Worm (Caenorhabditis elegans) whole organism, L2 larva: ENCODE data around the gene C05D12.4.

Source experiments
- C34F6.9 ChIP-seq: fragments of 150-350 bp; optimal IDR thresholded peaks from 2 replicates; lab custom pipeline; 2014; ENCODE audit warnings: missing biosample characterization, missing genetic modification characterization
- F13H6.1 ChIP-seq: sonication (generic microtip); optimal IDR thresholded peaks from 2 replicates; lab custom pipeline; 2016; ENCODE audit warnings: missing genetic modification characterization, missing compliant biosample characterization
- R02D3.7 ChIP-seq: fragments of 150-350 bp; optimal IDR thresholded peaks from 2 replicates; lab custom pipeline; 2014; ENCODE audit warnings: missing biosample characterization, missing genetic modification characterization
- ZK546.5 ChIP-seq: sonication (generic microtip); optimal IDR thresholded peaks from 2 replicates; lab custom pipeline; 2017; ENCODE audit warnings: missing biosample characterization, missing genetic modification characterization
- alr-1 ChIP-seq: fragments of 150-350 bp; optimal IDR thresholded peaks from 2 replicates; lab custom pipeline; 2014; ENCODE audit warnings: missing biosample characterization, missing genetic modification characterization
- aly-2 ChIP-seq: fragments of 150-350 bp; optimal IDR thresholded peaks from 2 replicates; lab custom pipeline; 2014; ENCODE audit warnings: missing biosample characterization, missing genetic modification characterization
- ama-1 ChIP-seq: fragments of 150-350 bp; optimal IDR thresholded peaks from 2 replicates; lab custom pipeline; 2018; ENCODE audit warnings: inconsistent platforms
- blmp-1 ChIP-seq: sonication (generic microtip); optimal IDR thresholded peaks from 2 replicates; lab custom pipeline; 2017; ENCODE audit warnings: missing genetic modification characterization, mild to moderate bottlenecking, missing compliant biosample characterization, antibody characterized with exemption, moderate library complexity; ENCODE audit not compliant: insufficient read depth
- ceh-16 ChIP-seq: fragments of 150-350 bp; optimal IDR thresholded peaks from 2 replicates; lab custom pipeline; 2014; ENCODE audit warnings: missing biosample characterization, missing genetic modification characterization
- ceh-82 ChIP-seq: fragments of 150-350 bp; optimal IDR thresholded peaks from 2 replicates; lab custom pipeline; 2014; ENCODE audit warnings: missing biosample characterization, missing genetic modification characterization
- crh-2 ChIP-seq: sonication (generic microtip); optimal IDR thresholded peaks from 2 replicates; lab custom pipeline; 2017; ENCODE audit warnings: missing biosample characterization, missing genetic modification characterization
- dmd-4 ChIP-seq: sonication (generic microtip); optimal IDR thresholded peaks from 2 replicates; lab custom pipeline; 2017; ENCODE audit warnings: missing biosample characterization, missing genetic modification characterization
- egl-27 ChIP-seq: sonication (generic microtip); optimal IDR thresholded peaks from 3 replicates; lab custom pipeline; 2017; ENCODE audit warnings: missing biosample characterization, missing genetic modification reagents, missing genetic modification characterization
- elt-1 ChIP-seq: fragments of 150-350 bp; optimal IDR thresholded peaks from 2 replicates; lab custom pipeline; 2014; ENCODE audit warnings: missing biosample characterization, missing genetic modification characterization
- elt-3 ChIP-seq: sonication (generic microtip); optimal IDR thresholded peaks from 2 replicates; lab custom pipeline; 2017; ENCODE audit warnings: missing biosample characterization, missing genetic modification characterization
- fos-1 ChIP-seq: fragments of 150-350 bp; optimal IDR thresholded peaks from 2 replicates; lab custom pipeline; 2014; ENCODE audit warnings: missing biosample characterization, missing genetic modification characterization
- gmeb-1 ChIP-seq: fragments of 150-350 bp; optimal IDR thresholded peaks from 2 replicates; lab custom pipeline; 2014; ENCODE audit warnings: missing biosample characterization, missing genetic modification characterization
- lin-11 ChIP-seq: fragments of 150-350 bp; sonication (generic microtip); optimal IDR thresholded peaks from 2 replicates; lab custom pipeline; 2014; ENCODE audit warnings: missing biosample characterization, missing genetic modification characterization, inconsistent platforms, mixed read lengths
- lin-13 ChIP-seq: fragments of 150-350 bp; optimal IDR thresholded peaks from 2 replicates; lab custom pipeline; 2014; ENCODE audit warnings: missing biosample characterization, missing genetic modification reagents, missing genetic modification characterization
- lin-39 ChIP-seq: fragments of 150-350 bp; optimal IDR thresholded peaks from 2 replicates; lab custom pipeline; 2014; ENCODE audit warnings: missing biosample characterization, missing genetic modification reagents, missing genetic modification characterization
- lsy-2 ChIP-seq, 2 experiments: fragments of 150-350 bp in 1 of 2; sonication (generic microtip) in 1 of 2; optimal IDR thresholded peaks; 2 replicates each; lab custom pipeline; 2014 to 2017; ENCODE audit warnings: missing biosample characterization in 2 of 2, missing genetic modification characterization in 2 of 2
- mab-5 ChIP-seq: fragments of 150-350 bp; optimal IDR thresholded peaks from 2 replicates; lab custom pipeline; 2014; ENCODE audit warnings: missing biosample characterization, missing genetic modification characterization
- mbf-1 ChIP-seq: sonication (generic microtip); optimal IDR thresholded peaks from 2 replicates; lab custom pipeline; 2017; ENCODE audit warnings: missing biosample characterization, missing genetic modification characterization
- mdl-1 ChIP-seq, 2 experiments: fragments of 150-350 bp in 1 of 2; sonication (generic microtip) in 1 of 2; optimal IDR thresholded peaks; 2 replicates each; lab custom pipeline; 2017; ENCODE audit warnings: missing biosample characterization in 2 of 2, missing genetic modification characterization in 2 of 2
- nhr-10 ChIP-seq: sonication (generic microtip); optimal IDR thresholded peaks from 2 replicates; lab custom pipeline; 2017; ENCODE audit warnings: missing biosample characterization, missing genetic modification characterization
- nhr-11 ChIP-seq: fragments of 150-350 bp; optimal IDR thresholded peaks from 2 replicates; lab custom pipeline; 2014; ENCODE audit warnings: missing biosample characterization, missing genetic modification characterization
- nhr-12 ChIP-seq: fragments of 150-350 bp; optimal IDR thresholded peaks from 2 replicates; lab custom pipeline; 2014; ENCODE audit warnings: missing biosample characterization, missing genetic modification characterization
- nhr-129 ChIP-seq: fragments of 150-350 bp; optimal IDR thresholded peaks from 2 replicates; lab custom pipeline; 2014; ENCODE audit warnings: missing biosample characterization, missing genetic modification characterization
- nhr-21 ChIP-seq: fragments of 150-350 bp; optimal IDR thresholded peaks from 2 replicates; lab custom pipeline; 2014; ENCODE audit warnings: missing biosample characterization, missing genetic modification characterization
- nhr-25 ChIP-seq: fragments of 150-350 bp; sonication (generic microtip); optimal IDR thresholded peaks from 3 replicates; lab custom pipeline; 2014; ENCODE audit warnings: missing biosample characterization, missing genetic modification characterization
- nhr-6 ChIP-seq: fragments of 150-350 bp; optimal IDR thresholded peaks from 2 replicates; lab custom pipeline; 2014; ENCODE audit warnings: missing biosample characterization, missing genetic modification characterization
- nhr-77 ChIP-seq: fragments of 150-350 bp; optimal IDR thresholded peaks from 2 replicates; lab custom pipeline; 2014; ENCODE audit warnings: missing biosample characterization, missing genetic modification characterization
- peb-1 ChIP-seq: fragments of 150-350 bp; optimal IDR thresholded peaks from 2 replicates; lab custom pipeline; 2014; ENCODE audit warnings: missing biosample characterization, missing genetic modification characterization
- sem-4 ChIP-seq: fragments of 150-350 bp; optimal IDR thresholded peaks from 2 replicates; lab custom pipeline; 2014; ENCODE audit warnings: missing biosample characterization, missing genetic modification reagents, missing genetic modification characterization
- skn-1 ChIP-seq: sonication (generic microtip); optimal IDR thresholded peaks from 2 replicates; lab custom pipeline; 2017; ENCODE audit warnings: missing biosample characterization, missing genetic modification characterization
- sma-3 ChIP-seq: sonication (generic microtip); optimal IDR thresholded peaks from 2 replicates; lab custom pipeline; 2016; ENCODE audit warnings: missing genetic modification reagents, missing genetic modification characterization, missing compliant biosample characterization
- snpc-4 ChIP-seq: fragments of 150-350 bp; optimal IDR thresholded peaks from 2 replicates; lab custom pipeline; 2014; ENCODE audit warnings: missing biosample characterization, missing genetic modification characterization
- unc-39 ChIP-seq: fragments of 150-350 bp; optimal IDR thresholded peaks from 2 replicates; lab custom pipeline; 2014; ENCODE audit warnings: missing biosample characterization, missing genetic modification characterization
- unc-55 ChIP-seq: fragments of 150-350 bp; sonication (generic microtip); optimal IDR thresholded peaks from 3 replicates; lab custom pipeline; 2014; ENCODE audit warnings: missing biosample characterization, missing genetic modification reagents, missing genetic modification characterization
- unc-62 ChIP-seq: fragments of 150-350 bp; optimal IDR thresholded peaks from 2 replicates; lab custom pipeline; 2014; ENCODE audit warnings: missing biosample characterization, missing genetic modification reagents, missing genetic modification characterization
- zag-1 ChIP-seq: fragments of 150-350 bp; optimal IDR thresholded peaks from 2 replicates; lab custom pipeline; 2014; ENCODE audit warnings: missing biosample characterization, missing genetic modification characterization
- ztf-1 ChIP-seq: fragments of 200-800 bp; sonication (Bioruptor generic); conservative IDR thresholded peaks from 2 replicates; pipeline ENCODE4 v1.3.6; 2022; ENCODE audit warnings: missing genetic modification characterization, missing compliant biosample characterization
- ztf-11 ChIP-seq: sonication (generic microtip); optimal IDR thresholded peaks from 2 replicates; lab custom pipeline; 2017; ENCODE audit warnings: missing biosample characterization, missing genetic modification characterization
- ztf-4 ChIP-seq: fragments of 150-350 bp; optimal IDR thresholded peaks from 2 replicates; lab custom pipeline; 2014; ENCODE audit warnings: missing biosample characterization, missing genetic modification characterization

C05D12.4 gene

ce11 chrII:11450882-11451281, 19.2 kb downstream of the C05D12.4 start:
- TF ChIP-seq fos-1: no peak
- TF ChIP-seq zag-1 (tag; lab: Kevin White, UChicago): no peak
- no peak for TF ChIP-seq aly-2 (tag; lab: Kevin White, UChicago)
- no peak for TF ChIP-seq elt-3 (tag; lab: Kevin White, UChicago)
- TF ChIP-seq nhr-129 (tag; lab: Kevin White, UChicago): no peak
- no peak for TF ChIP-seq unc-55
- TF ChIP-seq ZK546.5: no peak
- TF ChIP-seq nhr-21 (tag; lab: Kevin White, UChicago): no peak
- no peak for TF ChIP-seq elt-1 (tag; lab: Kevin White, UChicago)
- TF ChIP-seq mdl-1 (tag; optimal IDR thresholded peaks at IDR 0.05; lab: Kevin White, UChicago): no peak
- no peak for TF ChIP-seq mab-5 (tag; lab: Kevin White, UChicago)
- no peak for TF ChIP-seq crh-2 (tag; lab: Kevin White, UChicago)
- TF ChIP-seq ztf-11: no peak
- TF ChIP-seq ceh-82 (tag; lab: Kevin White, UChicago): no peak
- TF ChIP-seq F13H6.1 (tag; lab: Kevin White, UChicago): no peak

- no peak for TF ChIP-seq ztf-4 (tag; lab: Kevin White, UChicago)
- no peak for TF ChIP-seq nhr-6 (tag; lab: Kevin White, UChicago)
- TF ChIP-seq mdl-1 (tag; optimal IDR thresholded peaks at IDR 0.05; lab: Kevin White, UChicago): no peak
- no peak for TF ChIP-seq crh-2 (tag; lab: Kevin White, UChicago)
- TF ChIP-seq gmeb-1 (tag; lab: Kevin White, UChicago): no peak
These were observed 20.1 kb downstream of the C05D12.4 start for ce11 chrII:11451738-11452137.

- no peak for TF ChIP-seq ztf-1
- no peak for TF ChIP-seq blmp-1
- TF ChIP-seq nhr-11: no peak
- no peak for TF ChIP-seq unc-55
- TF ChIP-seq nhr-129 (tag; lab: Kevin White, UChicago): no peak
- no peak for TF ChIP-seq nhr-25 (tag; lab: Kevin White, UChicago)
- no peak for TF ChIP-seq nhr-77 (tag; lab: Kevin White, UChicago)
- no peak for TF ChIP-seq ama-1 (lab: Kevin White, UChicago)
These were observed 20.9 kb downstream of the C05D12.4 start, which contains the start of gene rsp-2 for ce11 chrII:11452498-11453005. Gene rsp-2 (minus strand): TSS chrII:11452955.

ce11 chrII:11453025-11453424, 21.3 kb downstream of the C05D12.4 start, which contains the start of gene rsp-1:
Gene rsp-1 (plus strand): TSS chrII:11453362.
- no peak for TF ChIP-seq lin-39 (tag; lab: Kevin White, UChicago)
- peak; percentile 92 for TF ChIP-seq crh-2 (tag; lab: Kevin White, UChicago)
- peak; percentile 90 for TF ChIP-seq gmeb-1 (tag; lab: Kevin White, UChicago)
- TF ChIP-seq dmd-4 (tag; lab: Kevin White, UChicago): no peak
- TF ChIP-seq R02D3.7 (tag; lab: Kevin White, UChicago): peak; percentile 67
- TF ChIP-seq alr-1 (tag; lab: Kevin White, UChicago): no peak
- TF ChIP-seq mab-5 (tag; lab: Kevin White, UChicago): peak; percentile 89
- peak; percentile 73 for TF ChIP-seq egl-27 (tag; lab: Kevin White, UChicago)
- TF ChIP-seq unc-55: peak; percentile 95
- peak; percentile 90 for TF ChIP-seq F13H6.1 (tag; lab: Kevin White, UChicago)
- TF ChIP-seq ZK546.5: no peak
- no peak for TF ChIP-seq mbf-1 (tag; lab: Kevin White, UChicago)
- TF ChIP-seq nhr-129 (tag; lab: Kevin White, UChicago): peak; percentile 92
- TF ChIP-seq unc-39 (tag; lab: Kevin White, UChicago): no peak
- TF ChIP-seq ztf-11: no peak
- TF ChIP-seq nhr-77 (tag; lab: Kevin White, UChicago): no peak
- TF ChIP-seq lsy-2 (tag; optimal IDR thresholded peaks at IDR 0.05; lab: Kevin White, UChicago): peak; percentile 84 to 94
- TF ChIP-seq nhr-25 (tag; lab: Kevin White, UChicago): peak; percentile 82
- peak in 1 of 2 experiments; percentile 74 for TF ChIP-seq mdl-1 (tag; optimal IDR thresholded peaks at IDR 0.05; lab: Kevin White, UChicago)
- no peak for TF ChIP-seq elt-1 (tag; lab: Kevin White, UChicago)
- TF ChIP-seq peb-1: no peak
- TF ChIP-seq nhr-12 (tag; lab: Kevin White, UChicago): no peak
- TF ChIP-seq elt-3 (tag; lab: Kevin White, UChicago): no peak
- peak; percentile 60 for TF ChIP-seq zag-1 (tag; lab: Kevin White, UChicago)
- TF ChIP-seq unc-62 (GFP tag; lab: Kevin White, UChicago): no peak
- peak; percentile 84 for TF ChIP-seq fos-1
- TF ChIP-seq nhr-11: no peak
- TF ChIP-seq ceh-16 (tag; lab: Kevin White, UChicago): peak; percentile 39
- TF ChIP-seq ztf-4 (tag; lab: Kevin White, UChicago): peak; percentile 74
- peak; percentile 84 for TF ChIP-seq sma-3 (GFP tag; lab: Kevin White, UChicago)
- TF ChIP-seq ztf-1: no peak
- TF ChIP-seq nhr-6 (tag; lab: Kevin White, UChicago): peak; percentile 74
- TF ChIP-seq lin-13 (GFP tag; lab: Kevin White, UChicago): peak; percentile 91
- peak; percentile 97 for TF ChIP-seq C34F6.9 (tag; lab: Kevin White, UChicago)
- peak; percentile 87 for TF ChIP-seq nhr-21 (tag; lab: Kevin White, UChicago)
- no peak for TF ChIP-seq skn-1 (tag; lab: Kevin White, UChicago)
- TF ChIP-seq blmp-1: peak; percentile 48
- peak; percentile 76 for TF ChIP-seq ama-1 (lab: Kevin White, UChicago)
- peak; percentile 82 for TF ChIP-seq lin-11 (tag; lab: Kevin White, UChicago)
- TF ChIP-seq snpc-4 (tag; lab: Kevin White, UChicago): peak; percentile 87
- TF ChIP-seq sem-4 (tag; lab: Kevin White, UChicago): peak; percentile 79
- TF ChIP-seq nhr-10 (tag; lab: Kevin White, UChicago): no peak
- TF ChIP-seq aly-2 (tag; lab: Kevin White, UChicago): no peak
